Worm (Caenorhabditis elegans) whole organism, late embryonic: Measurements from ENCODE around the gene gcy-27.

Source experiments
- ceh-19 ChIP-seq: fragments of 200-800 bp; sonication (Bioruptor generic); optimal IDR thresholded peaks from 2 replicates; lab custom pipeline; 2018; ENCODE audit warnings: mild to moderate bottlenecking, missing genetic modification characterization, missing compliant biosample characterization
- ceh-6 ChIP-seq: fragments of 200-800 bp; sonication (Bioruptor generic); optimal IDR thresholded peaks from 2 replicates; lab custom pipeline; 2018; ENCODE audit warnings: mild to moderate bottlenecking, missing genetic modification characterization, missing compliant biosample characterization
- pqm-1 ChIP-seq: sonication (generic microtip); optimal IDR thresholded peaks from 2 replicates; lab custom pipeline; 2016; ENCODE audit warnings: missing genetic modification characterization, missing compliant biosample characterization
- tbx-2 ChIP-seq: sonication (generic microtip); optimal IDR thresholded peaks from 2 replicates; lab custom pipeline; 2016; ENCODE audit warnings: missing genetic modification characterization, missing compliant biosample characterization
- ttx-3 ChIP-seq: sonication (generic microtip); optimal IDR thresholded peaks from 2 replicates; lab custom pipeline; 2016; ENCODE audit warnings: missing genetic modification reagents, missing genetic modification characterization, missing compliant biosample characterization

DNA sequence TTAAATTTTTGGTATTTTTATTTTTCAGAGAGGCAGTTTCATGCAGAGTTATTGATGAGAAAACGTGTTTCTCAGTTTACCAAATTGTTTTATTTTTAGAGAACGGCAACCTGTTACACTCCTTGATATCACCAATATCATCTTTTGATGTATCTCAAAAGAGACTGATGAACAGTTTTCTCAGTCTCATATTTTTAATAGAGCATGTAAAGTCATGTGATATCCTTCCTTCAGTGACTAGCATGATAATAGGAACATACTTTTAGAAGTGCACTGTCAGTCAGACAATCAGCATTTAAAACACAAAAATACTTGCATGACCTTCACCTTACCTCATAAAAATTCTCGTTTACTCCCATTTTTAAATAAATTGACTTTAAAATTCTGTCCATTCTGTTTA is 6.1 kb upstream of the gcy-27 start, which contains the start of gene F11E6.11:
- TF ChIP-seq pqm-1 (tag; lab: Kevin White, UChicago) (no peak), ttx-3 (tag; lab: Kevin White, UChicago) (no peak), ceh-19 (GFP tag; lab: Kevin White, UChicago) (no peak), ceh-6 (GFP tag; lab: Kevin White, UChicago) (no peak), tbx-2 (no peak)
